Fruit fly (Drosophila melanogaster) whole organism, embryonic: Measurements from ENCODE around the gene Tom70.

Experiments
- Atf-2 ChIP-seq: fragments of 200-800 bp; sonication (Bioruptor generic); optimal IDR thresholded peaks from 2 replicates; lab custom pipeline; 2016; ENCODE audit warnings: missing biosample characterization, missing genetic modification characterization
- CG10147 ChIP-seq: fragments of 200-800 bp; sonication (Bioruptor generic); optimal IDR thresholded peaks from 2 replicates; lab custom pipeline; 2019; ENCODE audit warnings: missing biosample characterization, mild to moderate bottlenecking, missing genetic modification characterization, moderate library complexity
- CG10267 ChIP-seq: fragments of 200-800 bp; sonication (Bioruptor generic); optimal IDR thresholded peaks from 2 replicates; lab custom pipeline; 2018; ENCODE audit warnings: missing biosample characterization, mild to moderate bottlenecking, missing genetic modification characterization, moderate library complexity
- CG10543 ChIP-seq: fragments of 200-800 bp; sonication (Bioruptor generic); optimal IDR thresholded peaks from 3 replicates; lab custom pipeline; 2017; ENCODE audit warnings: missing biosample characterization, mild to moderate bottlenecking, missing genetic modification characterization, moderate library complexity
- CG12071 ChIP-seq: fragments of 200-800 bp; sonication (Bioruptor generic); optimal IDR thresholded peaks from 3 replicates; lab custom pipeline; 2018; ENCODE audit warnings: missing biosample characterization, mild to moderate bottlenecking, missing genetic modification characterization
- CG12155 ChIP-seq: fragments of 200-800 bp; sonication (Bioruptor generic); optimal IDR thresholded peaks from 3 replicates; lab custom pipeline; 2016; ENCODE audit warnings: missing biosample characterization, missing genetic modification characterization
- CG12299 ChIP-seq: fragments of 200-800 bp; sonication (Bioruptor generic); optimal IDR thresholded peaks from 2 replicates; lab custom pipeline; 2018; ENCODE audit warnings: missing biosample characterization, mild to moderate bottlenecking, missing genetic modification characterization
- CG12769 ChIP-seq: fragments of 200-800 bp; sonication (Bioruptor generic); optimal IDR thresholded peaks from 2 replicates; lab custom pipeline; 2019; ENCODE audit warnings: missing biosample characterization, mild to moderate bottlenecking, missing genetic modification characterization, moderate library complexity
- CG13296 ChIP-seq: fragments of 200-800 bp; sonication (Bioruptor generic); optimal IDR thresholded peaks from 3 replicates; lab custom pipeline; 2018; ENCODE audit warnings: missing biosample characterization, mild to moderate bottlenecking, missing genetic modification characterization
- CG15601 ChIP-seq: fragments of 200-800 bp; sonication (Bioruptor generic); optimal IDR thresholded peaks from 3 replicates; lab custom pipeline; 2019; ENCODE audit warnings: missing biosample characterization, mild to moderate bottlenecking, missing genetic modification characterization, moderate library complexity
- CG17568 ChIP-seq: fragments of 200-800 bp; sonication (Bioruptor generic); optimal IDR thresholded peaks from 2 replicates; lab custom pipeline; 2018; ENCODE audit warnings: missing biosample characterization, mild to moderate bottlenecking, missing genetic modification characterization, moderate library complexity
- CG1792 ChIP-seq: fragments of 200-800 bp; sonication (Bioruptor generic); optimal IDR thresholded peaks from 2 replicates; lab custom pipeline; 2016; ENCODE audit warnings: missing biosample characterization, missing genetic modification characterization
- CG30020 ChIP-seq: fragments of 200-800 bp; optimal IDR thresholded peaks from 2 replicates; lab custom pipeline; 2019; ENCODE audit warnings: missing biosample characterization, mild to moderate bottlenecking, missing genetic modification characterization, moderate library complexity
- CG32532 ChIP-seq: fragments of 200-800 bp; sonication (Bioruptor generic); IDR thresholded peaks from 2 replicates; pipeline ENCODE4 v1.3.6; 2022; ENCODE audit warnings: missing biosample characterization, missing genetic modification characterization
- CG33557 ChIP-seq: fragments of 200-800 bp; sonication (Bioruptor generic); optimal IDR thresholded peaks from 2 replicates; lab custom pipeline; 2019; ENCODE audit warnings: missing biosample characterization, mild to moderate bottlenecking, missing genetic modification characterization, moderate library complexity
- CG34376 ChIP-seq: fragments of 200-800 bp; sonication (Bioruptor generic); optimal IDR thresholded peaks from 2 replicates; lab custom pipeline; 2018; ENCODE audit warnings: missing biosample characterization, mild to moderate bottlenecking, missing genetic modification characterization
- CG3838 ChIP-seq: fragments of 200-800 bp; sonication (Bioruptor generic); optimal IDR thresholded peaks from 3 replicates; lab custom pipeline; 2016; ENCODE audit warnings: missing biosample characterization, missing genetic modification characterization
- CG3995 ChIP-seq: fragments of 200-800 bp; sonication (Bioruptor generic); optimal IDR thresholded peaks from 3 replicates; lab custom pipeline; 2016; ENCODE audit warnings: missing biosample characterization, missing genetic modification characterization
- CG5953 ChIP-seq: fragments of 200-800 bp; sonication (Bioruptor generic); IDR thresholded peaks from 2 replicates; pipeline ENCODE4 v1.3.6; 2022; ENCODE audit warnings: missing biosample characterization, missing genetic modification characterization
- CG6272 ChIP-seq: fragments of 200-800 bp; sonication (Bioruptor generic); IDR thresholded peaks from 2 replicates; pipeline ENCODE4 v1.3.6; 2022; ENCODE audit warnings: missing biosample characterization, missing genetic modification characterization
- CG6689 ChIP-seq: fragments of 200-800 bp; sonication (Bioruptor generic); IDR thresholded peaks from 2 replicates; pipeline ENCODE4 v1.3.6; 2022; ENCODE audit warnings: missing biosample characterization, missing genetic modification characterization
- CG6765 ChIP-seq: fragments of 200-800 bp; sonication (Bioruptor generic); optimal IDR thresholded peaks from 3 replicates; lab custom pipeline; 2017; ENCODE audit warnings: missing biosample characterization, mild to moderate bottlenecking, missing genetic modification characterization
- CG7271 ChIP-seq: fragments of 200-800 bp; sonication (Bioruptor generic); optimal IDR thresholded peaks from 2 replicates; lab custom pipeline; 2018; ENCODE audit warnings: missing biosample characterization, mild to moderate bottlenecking, missing genetic modification characterization, moderate library complexity
- CG7357 ChIP-seq: fragments of 200-800 bp; sonication (Bioruptor generic); IDR thresholded peaks from 3 replicates; pipeline ENCODE4 v1.3.6; 2022; ENCODE audit warnings: missing biosample characterization, missing genetic modification characterization
- CG9817 ChIP-seq: fragments of 200-800 bp; sonication (Bioruptor generic); optimal IDR thresholded peaks from 2 replicates; lab custom pipeline; 2018; ENCODE audit warnings: missing biosample characterization, mild to moderate bottlenecking, missing genetic modification characterization, moderate library complexity
- CHES-1-like ChIP-seq: fragments of 200-800 bp; sonication (Bioruptor generic); optimal IDR thresholded peaks from 2 replicates; lab custom pipeline; 2016; ENCODE audit warnings: missing biosample characterization, missing genetic modification characterization
- Chrac-16 ChIP-seq: fragments of 200-800 bp; sonication (Bioruptor generic); optimal IDR thresholded peaks from 3 replicates; lab custom pipeline; 2016; ENCODE audit warnings: missing biosample characterization, missing genetic modification characterization
- Dad ChIP-seq: fragments of 200-800 bp; sonication (Bioruptor generic); optimal IDR thresholded peaks from 3 replicates; lab custom pipeline; 2016; ENCODE audit warnings: missing biosample characterization, missing genetic modification characterization
- HLH54F ChIP-seq: fragments of 200-800 bp; sonication (Bioruptor generic); optimal IDR thresholded peaks from 3 replicates; lab custom pipeline; 2016; ENCODE audit warnings: missing biosample characterization, missing genetic modification characterization
- HmgZ ChIP-seq: fragments of 200-800 bp; sonication (Bioruptor generic); optimal IDR thresholded peaks from 2 replicates; lab custom pipeline; 2018; ENCODE audit warnings: missing biosample characterization, mild to moderate bottlenecking, missing genetic modification characterization
- Hsf ChIP-seq: fragments of 200-800 bp; sonication (Bioruptor generic); optimal IDR thresholded peaks from 3 replicates; lab custom pipeline; 2016; ENCODE audit warnings: missing biosample characterization, missing genetic modification characterization
- Mad ChIP-seq: fragments of 200-800 bp; sonication (Bioruptor generic); optimal IDR thresholded peaks from 2 replicates; lab custom pipeline; 2016; ENCODE audit warnings: missing biosample characterization, missing genetic modification characterization
- Sin3A ChIP-seq: fragments of >200 bp; optimal IDR thresholded peaks from 2 replicates; lab custom pipeline; 2018
- az2 ChIP-seq: fragments of 200-800 bp; sonication (Bioruptor generic); optimal IDR thresholded peaks from 3 replicates; lab custom pipeline; 2016; ENCODE audit warnings: missing biosample characterization, missing genetic modification characterization
- bowl ChIP-seq: fragments of 200-800 bp; sonication (Bioruptor generic); IDR thresholded peaks from 2 replicates; pipeline ENCODE4 v1.3.6; 2022; ENCODE audit warnings: missing biosample characterization, missing genetic modification characterization
- chm ChIP-seq: fragments of 200-800 bp; sonication (Bioruptor generic); IDR thresholded peaks from 2 replicates; pipeline ENCODE4 v1.3.6; 2022; ENCODE audit warnings: missing biosample characterization, missing genetic modification characterization
- dimm ChIP-seq: fragments of 200-800 bp; sonication (Bioruptor generic); IDR thresholded peaks from 2 replicates; pipeline ENCODE4 v1.3.6; 2022; ENCODE audit warnings: missing biosample characterization, missing genetic modification characterization
- disco-r ChIP-seq: fragments of 200-800 bp; sonication (Bioruptor generic); optimal IDR thresholded peaks from 2 replicates; lab custom pipeline; 2016; ENCODE audit warnings: missing biosample characterization, missing genetic modification characterization
- dmrt11E ChIP-seq: fragments of 200-800 bp; sonication (Bioruptor generic); optimal IDR thresholded peaks from 3 replicates; lab custom pipeline; 2018; ENCODE audit warnings: missing biosample characterization, mild to moderate bottlenecking, missing genetic modification characterization, moderate library complexity
- fd102C ChIP-seq: fragments of 200-800 bp; sonication (Bioruptor generic); optimal IDR thresholded peaks from 2 replicates; lab custom pipeline; 2018; ENCODE audit warnings: missing biosample characterization, mild to moderate bottlenecking, missing genetic modification characterization, moderate library complexity
- gfzf ChIP-seq: fragments of 200-800 bp; sonication (Bioruptor generic); optimal IDR thresholded peaks from 2 replicates; lab custom pipeline; 2016; ENCODE audit warnings: missing biosample characterization, mild to moderate bottlenecking, missing genetic modification characterization, moderate library complexity
- hbn ChIP-seq: fragments of 200-800 bp; sonication (Bioruptor generic); IDR thresholded peaks from 2 replicates; pipeline ENCODE4 v1.3.6; 2022; ENCODE audit warnings: missing biosample characterization, missing genetic modification characterization; ENCODE audit not compliant: partially characterized antibody
- jing ChIP-seq: fragments of 200-800 bp; sonication (Bioruptor generic); optimal IDR thresholded peaks from 2 replicates; lab custom pipeline; 2018; ENCODE audit warnings: missing biosample characterization, mild to moderate bottlenecking, missing genetic modification characterization
- maf-S ChIP-seq: fragments of 200-800 bp; sonication (Bioruptor generic); optimal IDR thresholded peaks from 2 replicates; lab custom pipeline; 2016; ENCODE audit warnings: missing biosample characterization, missing genetic modification characterization
- sc ChIP-seq, 3 experiments: fragments of >200 bp in 2 of 3; fragments of 200-800 bp in 1 of 3; sonication (Bioruptor generic) in 1 of 3; optimal IDR thresholded peaks; 2 replicates in 2 of 3; 3 replicates in 1 of 3; lab custom pipeline; 2017; ENCODE audit warnings: mild to moderate bottlenecking in 1 of 3, missing biosample characterization in 1 of 3, missing genetic modification characterization in 1 of 3, missing genetic modification reagents in 1 of 3
- scrt ChIP-seq: fragments of 200-800 bp; sonication (Bioruptor generic); optimal IDR thresholded peaks from 2 replicates; lab custom pipeline; 2018; ENCODE audit warnings: missing biosample characterization, mild to moderate bottlenecking, missing genetic modification characterization, moderate library complexity
- sob ChIP-seq: fragments of 200-800 bp; sonication (Bioruptor generic); IDR thresholded peaks from 2 replicates; pipeline ENCODE4 v1.3.6; 2022; ENCODE audit warnings: missing biosample characterization, missing genetic modification characterization
- sr ChIP-seq: fragments of 200-800 bp; sonication (Bioruptor generic); IDR thresholded peaks from 3 replicates; pipeline ENCODE4 v1.3.6; 2022; ENCODE audit warnings: missing biosample characterization, missing genetic modification characterization
- stwl ChIP-seq: fragments of 200-800 bp; sonication (Bioruptor generic); optimal IDR thresholded peaks from 3 replicates; lab custom pipeline; 2018; ENCODE audit warnings: missing biosample characterization, mild to moderate bottlenecking, missing genetic modification characterization, moderate library complexity
- trem ChIP-seq: fragments of 200-800 bp; optimal IDR thresholded peaks from 3 replicates; lab custom pipeline; 2019; ENCODE audit warnings: missing biosample characterization, mild to moderate bottlenecking, missing genetic modification characterization, moderate library complexity
- tx ChIP-seq: fragments of 200-800 bp; sonication (Bioruptor generic); optimal IDR thresholded peaks from 2 replicates; lab custom pipeline; 2016; ENCODE audit warnings: missing biosample characterization, missing genetic modification characterization

Gene Tom70

dm6 chr2L:11987945-11988344 is 50.4 kb downstream of the Tom70 start, which contains the start of the genes CG6686 and CG34163 (continued):
- peak; percentile 29 for TF ChIP-seq CG30020 (tag; lab: Kevin White, UChicago)
- TF ChIP-seq CG12155 = peak; percentile 15
- no peak for TF ChIP-seq CG12769
- peak; percentile 42 for TF ChIP-seq HLH54F (GFP tag; lab: Kevin White, UChicago)
- TF ChIP-seq CG7357 = no peak
- TF ChIP-seq CG34376 (GFP tag; lab: Kevin White, UChicago) = peak; percentile 17
- peak; percentile 58 for TF ChIP-seq az2 (GFP tag; lab: Kevin White, UChicago)
- peak; percentile 31 for TF ChIP-seq tx (GFP tag; lab: Kevin White, UChicago)
- peak; percentile 30 for TF ChIP-seq maf-S (GFP tag; lab: Kevin White, UChicago)
- TF ChIP-seq Hsf = peak; percentile 64
- peak; percentile 28 for TF ChIP-seq CG10147
- peak; percentile 49 for TF ChIP-seq CG10267 (tag; lab: Kevin White, UChicago)
- TF ChIP-seq sr (GFP tag; lab: Robert Waterston, UW) = no peak
- no peak for TF ChIP-seq dimm (GFP tag; lab: Robert Waterston, UW)
- TF ChIP-seq sob (GFP tag; lab: Robert Waterston, UW) = peak; percentile 42; the same call in 1 of the 2 replicates
- peak; percentile 33 for TF ChIP-seq Chrac-16
- TF ChIP-seq CHES-1-like = peak; percentile 63
- TF ChIP-seq dmrt11E (tag; lab: Kevin White, UChicago) = peak; percentile 35
- TF ChIP-seq CG10543 (GFP tag; lab: Kevin White, UChicago) = peak; percentile 1
- no peak for TF ChIP-seq jing (GFP tag; lab: Kevin White, UChicago)
- peak; percentile 8 for TF ChIP-seq CG1792 (GFP tag; lab: Kevin White, UChicago)
- no peak for TF ChIP-seq chm (GFP tag; lab: Robert Waterston, UW)
- peak; percentile 38 for TF ChIP-seq HmgZ (tag; lab: Kevin White, UChicago)
- TF ChIP-seq CG12071 = no peak
- TF ChIP-seq CG15601 (tag; lab: Kevin White, UChicago) = peak; percentile 27
- TF ChIP-seq disco-r (GFP tag; lab: Kevin White, UChicago) = no peak
- TF ChIP-seq sc (optimal IDR thresholded peaks at IDR 0.05; lab: Kevin White, UChicago) = no peak
- TF ChIP-seq sc (GFP tag; optimal IDR thresholded peaks at IDR 0.05; lab: Kevin White, UChicago) = no peak
- no peak for TF ChIP-seq CG32532 (GFP tag; lab: Robert Waterston, UW)
- peak; percentile 63 for TF ChIP-seq stwl
- no peak for TF ChIP-seq CG6272 (GFP tag; lab: Robert Waterston, UW)
- peak; percentile 70 for TF ChIP-seq trem
- TF ChIP-seq hbn (GFP tag; lab: Robert Waterston, UW) = peak; percentile 27; the same call in 1 of the 2 replicates
- peak; percentile 48 for TF ChIP-seq Dad
- peak; percentile 13 for TF ChIP-seq CG9817 (tag; lab: Kevin White, UChicago)
- TF ChIP-seq CG6765 (GFP tag; lab: Kevin White, UChicago) = no peak
- TF ChIP-seq Mad (GFP tag; lab: Kevin White, UChicago) = peak; percentile 43
- TF ChIP-seq CG7271 (tag; lab: Kevin White, UChicago) = peak; percentile 61
- no peak for TF ChIP-seq CG17568 (GFP tag; lab: Kevin White, UChicago)
- peak; percentile 3 for TF ChIP-seq CG13296 (GFP tag; lab: Kevin White, UChicago)
- TF ChIP-seq bowl (GFP tag; lab: Robert Waterston, UW) = no peak
- peak; percentile 47 for TF ChIP-seq CG12299 (tag; lab: Kevin White, UChicago)
- peak; percentile 31 for TF ChIP-seq CG3995 (GFP tag; lab: Kevin White, UChicago)
- 0 out of 2 replicates have a peak, but pooled peaks have one; percentile 27 for TF ChIP-seq CG6689 (GFP tag; lab: Robert Waterston, UW)
- peak; percentile 3 for TF ChIP-seq Atf-2 (GFP tag; lab: Kevin White, UChicago)
- TF ChIP-seq gfzf = peak; percentile 83
- TF ChIP-seq CG5953 (GFP tag; lab: Robert Waterston, UW) = no peak
- no peak for TF ChIP-seq fd102C
- peak; percentile 7 for TF ChIP-seq CG3838
- peak; percentile 59 for TF ChIP-seq Sin3A (lab: Kevin White, UChicago)
- no peak for TF ChIP-seq scrt (GFP tag; lab: Kevin White, UChicago)
- peak; percentile 32 for TF ChIP-seq CG33557 (GFP tag; lab: Kevin White, UChicago)
